Fruit fly (Drosophila melanogaster) whole organism, embryonic: ENCODE measurements around the gene trus.

ENCODE experiments used
- CG11085 ChIP-seq: fragments of 200-800 bp; sonication (Bioruptor generic); IDR thresholded peaks from 2 replicates; pipeline ENCODE4 v1.3.6; 2022; ENCODE audit warnings: missing biosample characterization, missing genetic modification characterization
- CG11398 ChIP-seq: fragments of 200-800 bp; sonication (Bioruptor generic); optimal IDR thresholded peaks from 2 replicates; lab custom pipeline; 2016; ENCODE audit warnings: missing biosample characterization, missing genetic modification characterization
- CG11695 ChIP-seq: fragments of 200-800 bp; sonication (Bioruptor generic); IDR thresholded peaks from 3 replicates; pipeline ENCODE4 v1.3.6; 2022; ENCODE audit warnings: missing biosample characterization, missing genetic modification characterization
- CG12104 ChIP-seq: fragments of 200-800 bp; sonication (Bioruptor generic); optimal IDR thresholded peaks from 3 replicates; lab custom pipeline; 2016; ENCODE audit warnings: missing biosample characterization, missing genetic modification characterization
- CG1603 ChIP-seq: fragments of 200-800 bp; sonication (Bioruptor generic); optimal IDR thresholded peaks from 2 replicates; lab custom pipeline; 2019; ENCODE audit warnings: missing biosample characterization, mild to moderate bottlenecking, missing genetic modification characterization, moderate library complexity
- CG17186 ChIP-seq: fragments of 200-800 bp; sonication (Bioruptor generic); optimal IDR thresholded peaks from 3 replicates; lab custom pipeline; 2017; ENCODE audit warnings: missing biosample characterization, missing genetic modification reagents, missing genetic modification characterization
- CG17802 ChIP-seq: fragments of 200-800 bp; sonication (Bioruptor generic); optimal IDR thresholded peaks from 2 replicates; lab custom pipeline; 2018; ENCODE audit warnings: missing biosample characterization, mild to moderate bottlenecking, missing genetic modification characterization, moderate library complexity
- CG18476 ChIP-seq: fragments of 200-800 bp; sonication (Bioruptor generic); optimal IDR thresholded peaks from 2 replicates; lab custom pipeline; 2016; ENCODE audit warnings: missing biosample characterization, mild to moderate bottlenecking, missing genetic modification characterization
- CG18619 ChIP-seq: fragments of 200-800 bp; sonication (Bioruptor generic); optimal IDR thresholded peaks from 3 replicates; lab custom pipeline; 2017; ENCODE audit warnings: missing biosample characterization, mild to moderate bottlenecking, missing genetic modification characterization
- CG3726 ChIP-seq: fragments of 200-800 bp; sonication (Bioruptor generic); IDR thresholded peaks from 3 replicates; pipeline ENCODE4, ENCODE4 v1.3.6; 2022; ENCODE audit warnings: missing biosample characterization, missing genetic modification characterization
- CG4328 ChIP-seq: fragments of 200-800 bp; sonication (Bioruptor generic); optimal IDR thresholded peaks from 3 replicates; lab custom pipeline; 2017; ENCODE audit warnings: missing biosample characterization, missing genetic modification reagents, missing genetic modification characterization
- CG6683 ChIP-seq: fragments of 200-800 bp; sonication (Bioruptor generic); optimal IDR thresholded peaks from 2 replicates; lab custom pipeline; 2017; ENCODE audit warnings: missing biosample characterization, mild to moderate bottlenecking, missing genetic modification characterization, missing genetic modification reagents
- CG8388 ChIP-seq: fragments of 200-800 bp; sonication (Bioruptor generic); optimal IDR thresholded peaks from 2 replicates; lab custom pipeline; 2019; ENCODE audit warnings: missing biosample characterization, mild to moderate bottlenecking, missing genetic modification characterization, moderate library complexity
- CoRest ChIP-seq: fragments of 200-800 bp; sonication (Bioruptor generic); optimal IDR thresholded peaks from 3 replicates; lab custom pipeline; 2018; ENCODE audit warnings: missing biosample characterization, mild to moderate bottlenecking, missing genetic modification characterization, moderate library complexity
- CrebB ChIP-seq: fragments of 200-800 bp; sonication (Bioruptor generic); optimal IDR thresholded peaks from 3 replicates; lab custom pipeline; 2018; ENCODE audit warnings: missing biosample characterization, mild to moderate bottlenecking, missing genetic modification characterization
- Doc3 ChIP-seq: fragments of 200-800 bp; sonication (Bioruptor generic); IDR thresholded peaks from 3 replicates; pipeline ENCODE4 v1.3.6; 2022; ENCODE audit warnings: missing biosample characterization, missing genetic modification characterization; ENCODE audit not compliant: partially characterized antibody
- Elba2 ChIP-seq: fragments of 200-800 bp; sonication (Bioruptor generic); optimal IDR thresholded peaks from 3 replicates; lab custom pipeline; 2016; ENCODE audit warnings: missing biosample characterization, missing genetic modification characterization
- Fer2 ChIP-seq: fragments of 200-800 bp; sonication (Bioruptor generic); optimal IDR thresholded peaks from 2 replicates; lab custom pipeline; 2018; ENCODE audit warnings: missing biosample characterization, mild to moderate bottlenecking, missing genetic modification characterization, moderate library complexity
- Lhr ChIP-seq: fragments of 200-800 bp; sonication (Bioruptor generic); optimal IDR thresholded peaks from 3 replicates; lab custom pipeline; 2017; ENCODE audit warnings: mild to moderate bottlenecking, missing biosample characterization, missing genetic modification reagents, missing genetic modification characterization
- Lim3 ChIP-seq: fragments of 200-800 bp; sonication (Bioruptor generic); IDR thresholded peaks from 2 replicates; pipeline ENCODE4 v1.3.6; 2022; ENCODE audit warnings: missing biosample characterization, missing genetic modification characterization
- MTF-1 ChIP-seq: fragments of 200-800 bp; sonication (Bioruptor generic); optimal IDR thresholded peaks from 2 replicates; lab custom pipeline; 2018; ENCODE audit warnings: missing biosample characterization, mild to moderate bottlenecking, missing genetic modification characterization, borderline replicate concordance
- Max ChIP-seq: fragments of 200-800 bp; sonication (Bioruptor generic); optimal IDR thresholded peaks from 2 replicates; lab custom pipeline; 2016; ENCODE audit warnings: missing biosample characterization, mild to moderate bottlenecking, missing genetic modification characterization
- Meics ChIP-seq: fragments of 200-800 bp; sonication (Bioruptor generic); optimal IDR thresholded peaks from 2 replicates; lab custom pipeline; 2017; ENCODE audit warnings: missing biosample characterization, mild to moderate bottlenecking, missing genetic modification characterization
- NC2β ChIP-seq: fragments of 200-800 bp; sonication (Bioruptor generic); optimal IDR thresholded peaks from 2 replicates; lab custom pipeline; 2016; ENCODE audit warnings: missing biosample characterization, missing genetic modification characterization
- Scr ChIP-seq: fragments of 200-800 bp; sonication (Bioruptor generic); IDR thresholded peaks from 2 replicates; pipeline ENCODE4 v1.3.6; 2022; ENCODE audit warnings: missing biosample characterization, missing genetic modification characterization; ENCODE audit not compliant: partially characterized antibody
- Sry-β ChIP-seq: fragments of 200-800 bp; sonication (Bioruptor generic); optimal IDR thresholded peaks from 2 replicates; lab custom pipeline; 2018; ENCODE audit warnings: missing biosample characterization, mild to moderate bottlenecking, missing genetic modification characterization, moderate library complexity
- Taf1 ChIP-seq: fragments of 200-800 bp; sonication (Bioruptor generic); IDR thresholded peaks from 2 replicates; pipeline ENCODE4 v1.3.6; 2022; ENCODE audit warnings: missing biosample characterization, missing genetic modification characterization
- Tbp ChIP-seq: fragments of >200 bp; optimal IDR thresholded peaks from 2 replicates; lab custom pipeline; 2018; ENCODE audit warnings: missing biosample characterization, missing genetic modification characterization
- br ChIP-seq: fragments of >200 bp; optimal IDR thresholded peaks from 2 replicates; lab custom pipeline; 2017
- cas ChIP-seq: fragments of 200-800 bp; sonication (Bioruptor generic); IDR thresholded peaks from 2 replicates; pipeline ENCODE4 v1.3.6; 2022; ENCODE audit warnings: missing biosample characterization, missing genetic modification characterization
- croc ChIP-seq: fragments of 200-800 bp; sonication (Bioruptor generic); conservative IDR thresholded peaks from 3 replicates; pipeline ENCODE4 v1.3.6; 2022; ENCODE audit warnings: missing biosample characterization, missing genetic modification characterization
- dmrt99B ChIP-seq: fragments of 200-800 bp; sonication (Bioruptor generic); optimal IDR thresholded peaks from 2 replicates; lab custom pipeline; 2018; ENCODE audit warnings: missing biosample characterization, mild to moderate bottlenecking, missing genetic modification characterization, moderate library complexity
- exex ChIP-seq: fragments of 200-800 bp; sonication (Bioruptor generic); optimal IDR thresholded peaks from 4 replicates; lab custom pipeline; 2018; ENCODE audit warnings: missing biosample characterization, mild to moderate bottlenecking, missing genetic modification characterization, moderate library complexity
- eyg ChIP-seq: fragments of 200-800 bp; sonication (Bioruptor generic); optimal IDR thresholded peaks from 3 replicates; lab custom pipeline; 2016; ENCODE audit warnings: missing biosample characterization, missing genetic modification characterization
- fd96Cb ChIP-seq: fragments of 200-800 bp; sonication (Bioruptor generic); optimal IDR thresholded peaks from 2 replicates; lab custom pipeline; 2018; ENCODE audit warnings: missing biosample characterization, mild to moderate bottlenecking, missing genetic modification characterization, moderate library complexity
- ftz-f1 ChIP-seq: fragments of 200-800 bp; sonication (Bioruptor generic); optimal IDR thresholded peaks from 2 replicates; lab custom pipeline; 2016; ENCODE audit warnings: missing biosample characterization, missing genetic modification characterization
- gfzf ChIP-seq: fragments of 200-800 bp; sonication (Bioruptor generic); optimal IDR thresholded peaks from 2 replicates; lab custom pipeline; 2016; ENCODE audit warnings: missing biosample characterization, mild to moderate bottlenecking, missing genetic modification characterization, moderate library complexity
- grn ChIP-seq: fragments of 200-800 bp; sonication (Bioruptor generic); optimal IDR thresholded peaks from 3 replicates; lab custom pipeline; 2017; ENCODE audit warnings: missing biosample characterization, missing genetic modification characterization
- h ChIP-seq: fragments of >200 bp; optimal IDR thresholded peaks from 2 replicates; lab custom pipeline; 2017
- ind ChIP-seq: fragments of 200-800 bp; sonication (Bioruptor generic); optimal IDR thresholded peaks from 3 replicates; lab custom pipeline; 2016; ENCODE audit warnings: missing biosample characterization, missing genetic modification characterization
- inv ChIP-seq: fragments of 200-800 bp; sonication (Bioruptor generic); IDR thresholded peaks from 2 replicates; pipeline ENCODE4 v1.3.6; 2022; ENCODE audit warnings: missing biosample characterization, missing genetic modification characterization; ENCODE audit not compliant: partially characterized antibody
- lmd ChIP-seq: fragments of 200-800 bp; sonication (Bioruptor generic); IDR thresholded peaks from 2 replicates; pipeline ENCODE4 v1.3.6; 2022; ENCODE audit warnings: missing biosample characterization, missing genetic modification characterization
- lov ChIP-seq, 2 experiments: fragments of 200-800 bp in 1 of 2; fragments of >200 bp in 1 of 2; sonication (Bioruptor generic) in 1 of 2; IDR thresholded peaks in 1 of 2; optimal IDR thresholded peaks in 1 of 2; 2 replicates in 1 of 2; 3 replicates in 1 of 2; pipeline versions ENCODE4 v1.3.6 to Lab custom; 2017 to 2022; ENCODE audit warnings: missing biosample characterization in 1 of 2, missing genetic modification characterization in 1 of 2
- mld ChIP-seq: fragments of 200-800 bp; sonication (Bioruptor generic); IDR thresholded peaks from 3 replicates; pipeline ENCODE4 v1.3.6; 2022; ENCODE audit warnings: missing biosample characterization, missing genetic modification characterization; ENCODE audit not compliant: partially characterized antibody
- so ChIP-seq: fragments of 200-800 bp; sonication (Bioruptor generic); IDR thresholded peaks from 3 replicates; pipeline ENCODE4 v1.3.6; 2022; ENCODE audit warnings: missing biosample characterization, missing genetic modification characterization
- tna ChIP-seq: fragments of 200-800 bp; sonication (Bioruptor generic); IDR thresholded peaks from 2 replicates; pipeline ENCODE4 v1.3.6; 2022; ENCODE audit warnings: missing biosample characterization, missing genetic modification characterization; ENCODE audit not compliant: partially characterized antibody
- unpg ChIP-seq: fragments of 200-800 bp; sonication (Bioruptor generic); optimal IDR thresholded peaks from 3 replicates; lab custom pipeline; 2018; ENCODE audit warnings: missing biosample characterization, mild to moderate bottlenecking, missing genetic modification characterization, moderate library complexity
- wor ChIP-seq: fragments of 200-800 bp; sonication (Bioruptor generic); IDR thresholded peaks from 2 replicates; pipeline ENCODE4 v1.3.6; 2022; ENCODE audit warnings: missing biosample characterization, missing genetic modification characterization
- zen ChIP-seq: fragments of 200-800 bp; sonication (Bioruptor generic); optimal IDR thresholded peaks from 3 replicates; lab custom pipeline; 2018; ENCODE audit warnings: missing biosample characterization, mild to moderate bottlenecking, missing genetic modification characterization, moderate library complexity
- zf30C ChIP-seq: fragments of 200-800 bp; sonication (Bioruptor generic); optimal IDR thresholded peaks from 3 replicates; lab custom pipeline; 2018; ENCODE audit warnings: missing biosample characterization, mild to moderate bottlenecking, missing genetic modification characterization

The trus gene

DNA sequence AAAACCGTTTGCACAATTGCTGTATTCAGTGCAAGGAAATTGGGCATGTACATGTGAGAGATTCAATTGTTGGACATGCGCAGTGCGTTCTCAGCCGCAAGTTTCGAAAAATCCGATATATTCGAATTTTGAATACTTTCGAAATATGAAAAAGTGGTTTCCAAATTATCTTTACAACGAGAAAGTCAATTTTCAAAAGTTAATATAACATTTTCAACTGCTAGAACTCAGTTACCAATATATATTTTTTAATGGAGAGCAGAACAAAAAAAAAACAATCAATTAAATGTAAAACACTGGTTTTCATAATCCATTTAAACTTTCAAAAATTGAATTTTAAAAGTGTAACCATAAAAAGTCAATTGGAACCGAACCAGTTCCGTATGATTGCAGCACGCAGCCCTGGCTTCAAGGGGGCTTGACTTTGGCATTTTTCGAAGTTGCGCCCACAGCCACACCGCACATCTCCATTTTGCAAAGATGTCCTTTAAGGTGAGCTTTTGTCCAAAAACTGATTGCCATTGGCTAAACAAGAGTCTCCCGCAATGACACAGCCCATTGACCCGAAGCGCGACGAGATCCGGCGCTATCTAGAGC is 33.9 kb upstream of the trus start, which contains the start of the genes Scgbeta and CG17202 (continued):
- TF ChIP-seq CrebB (tag; lab: Kevin White, UChicago) (no peak), eyg (GFP tag; lab: Kevin White, UChicago) (no peak), CG12104 (no peak), lov (optimal IDR thresholded peaks at IDR 0.05; lab: Kevin White, UChicago) (no peak), lov (GFP tag; IDR thresholded peaks at IDR 0.05; lab: Robert Waterston, UW) (no peak), Taf1 (GFP tag; lab: Robert Waterston, UW) (no peak), Lhr (GFP tag; lab: Kevin White, UChicago) (peak; percentile 76), h (lab: Kevin White, UChicago) (no peak), CG18476 (no peak), exex (tag; lab: Kevin White, UChicago) (no peak), dmrt99B (tag; lab: Kevin White, UChicago) (no peak), Sry-β (no peak), CG6683 (GFP tag; lab: Kevin White, UChicago) (no peak), Scr (no peak), CG11695 (GFP tag; lab: Robert Waterston, UW) (no peak), ind (GFP tag; lab: Kevin White, UChicago) (no peak), CG17186 (GFP tag; lab: Kevin White, UChicago) (no peak), CG4328 (GFP tag; lab: Kevin White, UChicago) (no peak), CG3726 (no peak), inv (no peak), CG11085 (GFP tag; lab: Robert Waterston, UW) (no peak), CoRest (tag; lab: Kevin White, UChicago) (peak; percentile 54), NC2β (GFP tag; lab: Kevin White, UChicago) (no peak), lmd (GFP tag; lab: Robert Waterston, UW) (no peak), zf30C (no peak), br (lab: Kevin White, UChicago) (no peak), Doc3 (GFP tag; lab: Robert Waterston, UW) (no peak), mld (GFP tag; lab: Robert Waterston, UW) (no peak), gfzf (GFP tag; lab: Kevin White, UChicago) (peak; percentile 92), Meics (GFP tag; lab: Kevin White, UChicago) (no peak), Lim3 (GFP tag; lab: Robert Waterston, UW) (no peak), grn (GFP tag; lab: Kevin White, UChicago) (no peak), CG8388 (no peak), zen (tag; lab: Kevin White, UChicago) (peak; percentile 12), CG11398 (GFP tag; lab: Kevin White, UChicago) (peak; percentile 2), cas (GFP tag; lab: Robert Waterston, UW) (no peak), MTF-1 (GFP tag; lab: Kevin White, UChicago) (no peak), CG17802 (tag; lab: Kevin White, UChicago) (no peak), Elba2 (GFP tag; lab: Kevin White, UChicago) (no peak), Tbp (GFP tag; lab: Kevin White, UChicago) (no peak), so (GFP tag; lab: Robert Waterston, UW) (0 out of 3 replicates have a peak, but pooled peaks have one; percentile 35), unpg (GFP tag; lab: Kevin White, UChicago) (no peak), Max (peak; percentile 23), ftz-f1 (GFP tag; lab: Kevin White, UChicago) (no peak), CG1603 (tag; lab: Kevin White, UChicago) (no peak), CG18619 (GFP tag; lab: Kevin White, UChicago) (peak; percentile 20), fd96Cb (tag; lab: Kevin White, UChicago) (no peak), tna (GFP tag; lab: Robert Waterston, UW) (no peak), Fer2 (no peak), croc (no peak), wor (no peak)
